Worm (Caenorhabditis elegans): ENCODE results near the gene B0454.6.

DNA sequence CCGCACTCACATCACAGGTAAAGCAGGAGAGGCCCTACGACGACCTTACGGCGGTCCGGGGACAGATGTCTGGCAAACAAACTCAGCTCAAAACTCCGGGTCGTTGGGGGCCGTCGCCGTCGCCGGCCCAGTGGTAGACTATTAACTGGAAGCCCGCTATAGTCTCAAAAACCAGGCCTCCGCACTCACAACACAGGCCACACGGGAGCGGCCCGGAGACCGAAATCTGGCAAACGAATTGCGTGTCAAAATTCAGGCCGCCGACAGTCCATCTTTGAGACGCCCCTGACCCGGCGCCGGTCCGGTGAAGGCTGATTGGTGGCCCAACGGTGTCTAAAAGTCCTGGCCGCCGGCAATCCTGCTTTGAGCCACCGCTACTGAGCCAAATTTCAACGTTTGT, 12.8 kb downstream of the B0454.6 start:
- no peak for TF ChIP-seq nhr-11 (tag; optimal IDR thresholded peaks at IDR 0.05)
- TF ChIP-seq lin-11 (tag; optimal IDR thresholded peaks at IDR 0.05): no peak
- no peak for TF ChIP-seq snpc-4 (tag; optimal IDR thresholded peaks at IDR 0.05)
- TF ChIP-seq ZK546.5 (tag; optimal IDR thresholded peaks at IDR 0.05): no peak
- TF ChIP-seq nhr-237 (tag; optimal IDR thresholded peaks at IDR 0.05): no peak
